Fruit fly (Drosophila melanogaster) whole organism, embryonic: ENCODE data around the gene hiro.

Source experiments
- Abd-B ChIP-seq: fragments of 200-800 bp; sonication (Bioruptor generic); optimal IDR thresholded peaks from 2 replicates; lab custom pipeline; 2018; ENCODE audit warnings: missing biosample characterization, mild to moderate bottlenecking, missing genetic modification characterization, moderate library complexity
- CG10366 ChIP-seq: fragments of 200-800 bp; sonication (Bioruptor generic); IDR thresholded peaks from 2 replicates; pipeline ENCODE4 v1.3.6; 2022; ENCODE audit warnings: missing biosample characterization, missing genetic modification characterization
- CG10543 ChIP-seq: fragments of 200-800 bp; sonication (Bioruptor generic); optimal IDR thresholded peaks from 3 replicates; lab custom pipeline; 2017; ENCODE audit warnings: missing biosample characterization, mild to moderate bottlenecking, missing genetic modification characterization, moderate library complexity
- CG11247 ChIP-seq: fragments of 200-800 bp; sonication (Bioruptor generic); IDR thresholded peaks from 2 replicates; pipeline ENCODE4 v1.3.6; 2022; ENCODE audit warnings: missing biosample characterization, missing genetic modification characterization
- CG13424 ChIP-seq: fragments of 200-800 bp; sonication (Bioruptor generic); optimal IDR thresholded peaks from 2 replicates; lab custom pipeline; 2019; ENCODE audit warnings: missing biosample characterization, mild to moderate bottlenecking, missing genetic modification characterization, moderate library complexity
- CG14050 ChIP-seq: fragments of 200-800 bp; sonication (Bioruptor generic); IDR thresholded peaks from 3 replicates; pipeline ENCODE4 v1.3.6; 2022; ENCODE audit warnings: missing biosample characterization, missing genetic modification characterization
- CG16815 ChIP-seq: fragments of 200-800 bp; sonication (Bioruptor generic); optimal IDR thresholded peaks from 3 replicates; lab custom pipeline; 2017; ENCODE audit warnings: missing biosample characterization, mild to moderate bottlenecking, missing genetic modification characterization
- CG17186 ChIP-seq: fragments of 200-800 bp; sonication (Bioruptor generic); optimal IDR thresholded peaks from 3 replicates; lab custom pipeline; 2017; ENCODE audit warnings: missing biosample characterization, missing genetic modification reagents, missing genetic modification characterization
- CG17568 ChIP-seq: fragments of 200-800 bp; sonication (Bioruptor generic); optimal IDR thresholded peaks from 2 replicates; lab custom pipeline; 2018; ENCODE audit warnings: missing biosample characterization, mild to moderate bottlenecking, missing genetic modification characterization, moderate library complexity
- CG17829 ChIP-seq: fragments of 200-800 bp; optimal IDR thresholded peaks from 2 replicates; lab custom pipeline; 2019; ENCODE audit warnings: missing biosample characterization, mild to moderate bottlenecking, missing genetic modification characterization, moderate library complexity
- CG17912 ChIP-seq: fragments of 200-800 bp; sonication (Bioruptor generic); optimal IDR thresholded peaks from 2 replicates; lab custom pipeline; 2018; ENCODE audit warnings: missing biosample characterization, mild to moderate bottlenecking, missing genetic modification characterization
- CG18011 ChIP-seq: fragments of 200-800 bp; sonication (Bioruptor generic); optimal IDR thresholded peaks from 2 replicates; lab custom pipeline; 2017; ENCODE audit warnings: missing biosample characterization, missing genetic modification characterization, mild to moderate bottlenecking, moderate library complexity, missing genotype
- CG2712 ChIP-seq: fragments of 200-800 bp; optimal IDR thresholded peaks from 3 replicates; lab custom pipeline; 2019; ENCODE audit warnings: missing biosample characterization, mild to moderate bottlenecking, missing genetic modification characterization, moderate library complexity
- CG2889 ChIP-seq: fragments of 200-800 bp; sonication (Bioruptor generic); IDR thresholded peaks from 3 replicates; pipeline ENCODE4 v1.3.6; 2022; ENCODE audit warnings: missing biosample characterization, missing genetic modification characterization
- CG31388 ChIP-seq: fragments of 200-800 bp; sonication (Bioruptor generic); optimal IDR thresholded peaks from 2 replicates; lab custom pipeline; 2016; ENCODE audit warnings: missing biosample characterization, missing genetic modification characterization
- CG32772 ChIP-seq: fragments of 200-800 bp; sonication (Bioruptor generic); IDR thresholded peaks from 2 replicates; pipeline ENCODE4 v1.3.6; 2022; ENCODE audit warnings: missing biosample characterization, missing genetic modification characterization
- CG4282 ChIP-seq: fragments of 200-800 bp; sonication (Bioruptor generic); optimal IDR thresholded peaks from 2 replicates; lab custom pipeline; 2016; ENCODE audit warnings: missing biosample characterization, missing genetic modification characterization
- CG4707 ChIP-seq: fragments of 200-800 bp; sonication (Bioruptor generic); optimal IDR thresholded peaks from 2 replicates; lab custom pipeline; 2018; ENCODE audit warnings: missing biosample characterization, mild to moderate bottlenecking, missing genetic modification characterization, moderate library complexity
- CG6791 ChIP-seq: fragments of 200-800 bp; sonication (Bioruptor generic); IDR thresholded peaks from 3 replicates; pipeline ENCODE4 v1.3.6; 2022; ENCODE audit warnings: missing biosample characterization, missing genetic modification characterization; ENCODE audit not compliant: partially characterized antibody
- CG6854 ChIP-seq: fragments of 200-800 bp; sonication (Bioruptor generic); optimal IDR thresholded peaks from 3 replicates; lab custom pipeline; 2017; ENCODE audit warnings: missing biosample characterization, mild to moderate bottlenecking, missing genetic modification characterization
- CG9876 ChIP-seq: fragments of 200-800 bp; sonication (Bioruptor generic); optimal IDR thresholded peaks from 2 replicates; lab custom pipeline; 2016; ENCODE audit warnings: missing biosample characterization, missing genetic modification characterization
- Chrac-16 ChIP-seq: fragments of 200-800 bp; sonication (Bioruptor generic); optimal IDR thresholded peaks from 3 replicates; lab custom pipeline; 2016; ENCODE audit warnings: missing biosample characterization, missing genetic modification characterization
- D19A ChIP-seq: fragments of 200-800 bp; optimal IDR thresholded peaks from 3 replicates; lab custom pipeline; 2019; ENCODE audit warnings: missing biosample characterization, mild to moderate bottlenecking, missing genetic modification characterization, moderate library complexity
- Doc2 ChIP-seq: fragments of 200-800 bp; sonication (Bioruptor generic); IDR thresholded peaks from 2 replicates; pipeline ENCODE4 v1.3.6; 2022; ENCODE audit warnings: missing biosample characterization, missing genetic modification characterization
- Eip74EF ChIP-seq, 2 experiments: fragments of 200-800 bp in 1 of 2; fragments of >200 bp in 1 of 2; sonication (Bioruptor generic) in 1 of 2; optimal IDR thresholded peaks; 2 replicates each; lab custom pipeline; 2017 to 2019; ENCODE audit warnings: missing biosample characterization in 2 of 2, missing genetic modification characterization in 2 of 2, mild to moderate bottlenecking in 1 of 2, moderate library complexity in 1 of 2
- Lim3 ChIP-seq: fragments of 200-800 bp; sonication (Bioruptor generic); IDR thresholded peaks from 2 replicates; pipeline ENCODE4 v1.3.6; 2022; ENCODE audit warnings: missing biosample characterization, missing genetic modification characterization
- Max ChIP-seq: fragments of 200-800 bp; sonication (Bioruptor generic); optimal IDR thresholded peaks from 2 replicates; lab custom pipeline; 2016; ENCODE audit warnings: missing biosample characterization, mild to moderate bottlenecking, missing genetic modification characterization
- Meics ChIP-seq: fragments of 200-800 bp; sonication (Bioruptor generic); optimal IDR thresholded peaks from 2 replicates; lab custom pipeline; 2017; ENCODE audit warnings: missing biosample characterization, mild to moderate bottlenecking, missing genetic modification characterization
- ato ChIP-seq: fragments of 200-800 bp; sonication (Bioruptor generic); IDR thresholded peaks from 2 replicates; pipeline ENCODE4 v1.3.6; 2022; ENCODE audit warnings: missing biosample characterization, missing genetic modification characterization; ENCODE audit not compliant: partially characterized antibody
- br ChIP-seq: fragments of >200 bp; optimal IDR thresholded peaks from 2 replicates; lab custom pipeline; 2017
- disco-r ChIP-seq: fragments of 200-800 bp; sonication (Bioruptor generic); optimal IDR thresholded peaks from 2 replicates; lab custom pipeline; 2016; ENCODE audit warnings: missing biosample characterization, missing genetic modification characterization
- emc ChIP-seq: fragments of 200-800 bp; sonication (Bioruptor generic); optimal IDR thresholded peaks from 2 replicates; lab custom pipeline; 2016; ENCODE audit warnings: missing biosample characterization, missing genetic modification characterization
- fru ChIP-seq: fragments of >200 bp; optimal IDR thresholded peaks from 2 replicates; lab custom pipeline; 2017
- grau ChIP-seq: fragments of 200-800 bp; optimal IDR thresholded peaks from 3 replicates; lab custom pipeline; 2019; ENCODE audit warnings: missing biosample characterization, mild to moderate bottlenecking, missing genetic modification characterization, moderate library complexity
- hb ChIP-seq: fragments of 200-800 bp; sonication (Bioruptor generic); IDR thresholded peaks from 3 replicates; pipeline ENCODE4 v1.3.6; 2022; ENCODE audit warnings: missing biosample characterization, missing genetic modification characterization; ENCODE audit not compliant: partially characterized antibody
- jigr1 ChIP-seq: fragments of 200-800 bp; sonication (Bioruptor generic); IDR thresholded peaks from 3 replicates; pipeline ENCODE4 v1.3.6; 2022; ENCODE audit warnings: missing biosample characterization, missing genetic modification characterization
- onecut ChIP-seq: fragments of 200-800 bp; sonication (Bioruptor generic); IDR thresholded peaks from 2 replicates; pipeline ENCODE4 v1.3.6; 2022; ENCODE audit warnings: missing biosample characterization, missing genetic modification characterization
- ranshi ChIP-seq: fragments of 200-800 bp; sonication (Bioruptor generic); IDR thresholded peaks from 2 replicates; pipeline ENCODE4 v1.3.6; 2022; ENCODE audit warnings: missing biosample characterization, missing genetic modification characterization
- ro ChIP-seq: fragments of 200-800 bp; sonication (Bioruptor generic); IDR thresholded peaks from 2 replicates; pipeline ENCODE4 v1.3.6; 2022; ENCODE audit warnings: missing biosample characterization, missing genetic modification characterization
- row ChIP-seq: fragments of 200-800 bp; sonication (Bioruptor generic); IDR thresholded peaks from 3 replicates; pipeline ENCODE4 v1.3.6; 2022; ENCODE audit warnings: missing biosample characterization, missing genetic modification characterization
- run ChIP-seq: fragments of 200-800 bp; sonication (Bioruptor generic); optimal IDR thresholded peaks from 3 replicates; lab custom pipeline; 2018; ENCODE audit warnings: missing biosample characterization, mild to moderate bottlenecking, missing genetic modification characterization
- sim ChIP-seq: fragments of 200-800 bp; sonication (Bioruptor generic); IDR thresholded peaks from 2 replicates; pipeline ENCODE4 v1.3.6; 2022; ENCODE audit warnings: missing biosample characterization, missing genetic modification characterization
- slbo ChIP-seq: fragments of 200-800 bp; sonication (Bioruptor generic); IDR thresholded peaks from 2 replicates; pipeline ENCODE4 v1.3.6; 2022; ENCODE audit warnings: missing biosample characterization, missing genetic modification characterization
- slp2 ChIP-seq: fragments of 200-800 bp; sonication (Bioruptor generic); optimal IDR thresholded peaks from 2 replicates; lab custom pipeline; 2016; ENCODE audit warnings: missing biosample characterization, missing genetic modification characterization
- ssp ChIP-seq: fragments of 200-800 bp; sonication (Bioruptor generic); IDR thresholded peaks from 2 replicates; pipeline ENCODE4 v1.3.6; 2022; ENCODE audit warnings: missing biosample characterization, missing genetic modification characterization
- tgo ChIP-seq: fragments of 200-800 bp; sonication (Bioruptor generic); IDR thresholded peaks from 3 replicates; pipeline ENCODE4 v1.3.6; 2022; ENCODE audit warnings: missing biosample characterization, missing genetic modification characterization
- tin ChIP-seq: fragments of 200-800 bp; sonication (Bioruptor generic); optimal IDR thresholded peaks from 3 replicates; lab custom pipeline; 2016; ENCODE audit warnings: missing biosample characterization, missing genetic modification characterization
- trh ChIP-seq: fragments of 200-800 bp; sonication (Bioruptor generic); optimal IDR thresholded peaks from 2 replicates; lab custom pipeline; 2016; ENCODE audit warnings: missing biosample characterization, missing genetic modification characterization
- tx ChIP-seq: fragments of 200-800 bp; sonication (Bioruptor generic); optimal IDR thresholded peaks from 2 replicates; lab custom pipeline; 2016; ENCODE audit warnings: missing biosample characterization, missing genetic modification characterization
- wdn ChIP-seq: fragments of 200-800 bp; sonication (Bioruptor generic); IDR thresholded peaks from 2 replicates; pipeline ENCODE4 v1.3.6; 2022; ENCODE audit warnings: missing biosample characterization, missing genetic modification characterization

The hiro gene

DNA sequence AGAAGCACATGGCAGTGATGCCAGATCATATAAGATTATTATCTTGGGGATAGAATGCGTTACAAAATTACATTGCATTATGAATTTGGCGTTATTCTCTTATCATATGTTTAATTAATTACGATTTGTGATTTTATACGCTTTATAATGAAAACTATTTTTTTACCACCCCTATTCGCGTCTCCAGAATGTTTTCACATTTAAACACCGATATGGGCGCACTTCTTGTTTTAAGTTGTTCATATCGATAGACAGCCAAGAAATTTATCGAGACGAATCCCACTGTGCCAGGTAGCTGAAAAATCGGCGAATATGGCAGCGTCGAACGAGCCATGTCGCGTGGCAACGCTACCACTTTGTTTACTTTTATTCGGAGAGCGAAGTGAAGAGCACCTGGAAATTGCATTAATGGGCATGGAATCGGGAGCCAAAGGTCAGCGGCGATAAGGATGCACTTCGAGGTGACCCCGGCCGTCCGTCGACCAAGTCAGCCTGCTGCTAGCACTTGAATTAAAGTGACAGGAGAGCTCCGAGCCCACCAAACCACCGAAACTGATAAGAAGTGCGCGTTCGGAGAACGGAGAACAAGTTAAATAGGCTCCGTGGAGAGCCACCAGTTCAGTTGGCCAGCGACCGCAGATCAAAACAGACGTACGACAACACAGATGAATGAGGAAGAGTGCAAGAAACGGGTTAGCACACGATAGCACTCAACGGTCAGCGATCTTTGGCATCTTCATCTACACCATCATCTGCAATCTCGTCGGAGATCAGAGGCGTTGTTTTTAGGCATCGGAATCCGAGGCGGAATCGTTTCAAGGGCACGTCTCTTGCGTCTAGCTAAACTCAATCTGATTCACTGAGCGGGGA is 39.4 kb downstream of the hiro start, which contains the start of gene Gale (continued):
- TF ChIP-seq Meics (GFP tag; lab: Kevin White, UChicago) (no peak), emc (GFP tag; lab: Kevin White, UChicago) (no peak), Eip74EF (GFP tag; optimal IDR thresholded peaks at IDR 0.05; lab: Kevin White, UChicago) (peak in 1 of 2 experiments; percentile 62), wdn (GFP tag; lab: Robert Waterston, UW) (no peak), fru (lab: Kevin White, UChicago) (no peak), Abd-B (GFP tag; lab: Kevin White, UChicago) (no peak), CG31388 (GFP tag; lab: Kevin White, UChicago) (no peak), CG10543 (GFP tag; lab: Kevin White, UChicago) (peak; percentile 63), grau (tag; lab: Kevin White, UChicago) (no peak), ro (GFP tag; lab: Robert Waterston, UW) (no peak), slp2 (GFP tag; lab: Kevin White, UChicago) (no peak), br (lab: Kevin White, UChicago) (no peak), jigr1 (GFP tag; lab: Robert Waterston, UW) (no peak), ssp (GFP tag; lab: Robert Waterston, UW) (no peak), CG17186 (GFP tag; lab: Kevin White, UChicago) (no peak), disco-r (GFP tag; lab: Kevin White, UChicago) (no peak), Lim3 (no peak), CG18011 (GFP tag; lab: Kevin White, UChicago) (no peak), CG32772 (GFP tag; lab: Robert Waterston, UW) (0 out of 2 replicates have a peak, but pooled peaks have one; percentile 6), Chrac-16 (GFP tag; lab: Kevin White, UChicago) (no peak), CG16815 (GFP tag; lab: Kevin White, UChicago) (no peak), run (no peak), CG9876 (GFP tag; lab: Kevin White, UChicago) (no peak), CG2889 (GFP tag; lab: Robert Waterston, UW) (no peak), slbo (GFP tag; lab: Robert Waterston, UW) (peak; percentile 20; the same call in 1 of the 2 replicates), CG2712 (tag; lab: Kevin White, UChicago) (no peak), CG17568 (GFP tag; lab: Kevin White, UChicago) (no peak), CG6854 (GFP tag; lab: Kevin White, UChicago) (no peak), tgo (0 out of 3 replicates have a peak, but pooled peaks have one; percentile 16), sim (GFP tag; lab: Robert Waterston, UW) (no peak), CG14050 (GFP tag; lab: Robert Waterston, UW) (no peak), onecut (GFP tag; lab: Robert Waterston, UW) (peak; percentile 38; the same call in 1 of the 2 replicates), trh (GFP tag; lab: Kevin White, UChicago) (no peak), ranshi (GFP tag; lab: Robert Waterston, UW) (0 out of 2 replicates have a peak, but pooled peaks have one; percentile 13), CG17912 (GFP tag; lab: Kevin White, UChicago) (no peak), D19A (tag; lab: Kevin White, UChicago) (no peak), tin (no peak), CG13424 (no peak), CG4707 (GFP tag; lab: Kevin White, UChicago) (no peak), CG4282 (GFP tag; lab: Kevin White, UChicago) (no peak), CG17829 (tag; lab: Kevin White, UChicago) (no peak), ato (GFP tag; lab: Robert Waterston, UW) (peak; percentile 69), CG10366 (no peak), CG11247 (GFP tag; lab: Robert Waterston, UW) (no peak), hb (GFP tag; lab: Robert Waterston, UW) (peak; percentile 24; the same call in 1 of the 3 replicates), row (GFP tag; lab: Robert Waterston, UW) (peak; percentile 42; the same call in 2 of the 3 replicates), tx (GFP tag; lab: Kevin White, UChicago) (no peak), CG6791 (GFP tag; lab: Robert Waterston, UW) (peak; percentile 67), Max (GFP tag; lab: Kevin White, UChicago) (no peak), Doc2 (GFP tag; lab: Robert Waterston, UW) (no peak)
